Worm (Caenorhabditis elegans) whole organism, early embryonic: ENCODE data around the gene C08E3.1.

Source experiments
- B0310.2 ChIP-seq: sonication (generic microtip); optimal IDR thresholded peaks from 2 replicates; lab custom pipeline; 2016; ENCODE audit warnings: mild to moderate bottlenecking, missing genetic modification characterization, missing compliant biosample characterization
- F13C5.2 ChIP-seq: sonication (generic microtip); optimal IDR thresholded peaks from 2 replicates; lab custom pipeline; 2017; ENCODE audit warnings: mild to moderate bottlenecking, missing genetic modification characterization, inconsistent platforms, missing compliant biosample characterization
- aly-1 ChIP-seq: sonication (generic microtip); optimal IDR thresholded peaks from 2 replicates; lab custom pipeline; 2016; ENCODE audit warnings: missing genetic modification characterization, missing compliant biosample characterization
- ama-1 ChIP-seq: fragments of 150-350 bp; optimal IDR thresholded peaks from 2 replicates; lab custom pipeline; 2014
- ceh-13 ChIP-seq: fragments of 200-800 bp; sonication (Bioruptor generic); optimal IDR thresholded peaks from 2 replicates; lab custom pipeline; 2018; ENCODE audit warnings: mild to moderate bottlenecking, missing genetic modification characterization, missing compliant biosample characterization
- ceh-36 ChIP-seq: sonication (generic microtip); optimal IDR thresholded peaks from 2 replicates; lab custom pipeline; 2016; ENCODE audit warnings: missing genetic modification characterization, inconsistent platforms, missing compliant biosample characterization
- ets-7 ChIP-seq: sonication (generic microtip); optimal IDR thresholded peaks from 2 replicates; lab custom pipeline; 2016; ENCODE audit warnings: missing genotype, missing genetic modification characterization, missing compliant biosample characterization
- flt-1 ChIP-seq: fragments of 200-800 bp; sonication (Bioruptor generic); IDR thresholded peaks from 2 replicates; pipeline ENCODE4 v1.3.6; 2022; ENCODE audit warnings: missing genetic modification characterization, missing compliant biosample characterization
- hmbx-1 ChIP-seq: sonication (generic microtip); optimal IDR thresholded peaks from 2 replicates; lab custom pipeline; 2016; ENCODE audit warnings: mild to moderate bottlenecking, missing genetic modification characterization, missing compliant biosample characterization
- hmg-4 ChIP-seq: fragments of 200-800 bp; sonication (Bioruptor generic); optimal IDR thresholded peaks from 2 replicates; lab custom pipeline; 2018; ENCODE audit warnings: mild to moderate bottlenecking, missing genetic modification characterization, missing compliant biosample characterization
- hnd-1 ChIP-seq: sonication (generic microtip); optimal IDR thresholded peaks from 2 replicates; lab custom pipeline; 2016; ENCODE audit warnings: missing genetic modification characterization, missing compliant biosample characterization
- pes-1 ChIP-seq: fragments of 200-800 bp; sonication (Bioruptor generic); IDR thresholded peaks from 2 replicates; pipeline ENCODE4 v1.3.6; 2022; ENCODE audit warnings: missing genetic modification reagents, missing genetic modification characterization, missing compliant biosample characterization
- scrt-1 ChIP-seq: fragments of 200-800 bp; sonication (Bioruptor generic); IDR thresholded peaks from 2 replicates; pipeline ENCODE4 v1.3.6; 2022; ENCODE audit warnings: missing genetic modification characterization, missing compliant biosample characterization
- sea-1 ChIP-seq: fragments of 200-800 bp; sonication (Bioruptor generic); conservative IDR thresholded peaks from 2 replicates; pipeline ENCODE4 v1.3.6; 2022; ENCODE audit warnings: missing genetic modification characterization, missing compliant biosample characterization
- tbx-11 ChIP-seq: fragments of 200-800 bp; sonication (Bioruptor generic); IDR thresholded peaks from 2 replicates; pipeline ENCODE4 v1.3.6; 2022; ENCODE audit warnings: missing genetic modification characterization, missing compliant biosample characterization
- tbx-37 ChIP-seq: fragments of 200-800 bp; sonication (Bioruptor generic); conservative IDR thresholded peaks from 2 replicates; pipeline ENCODE4 v1.3.6; 2022; ENCODE audit warnings: missing genetic modification reagents, missing genetic modification characterization, missing compliant biosample characterization
- tra-4 ChIP-seq: sonication (generic microtip); optimal IDR thresholded peaks from 2 replicates; lab custom pipeline; 2017; ENCODE audit warnings: missing genetic modification characterization, missing compliant biosample characterization

Gene C08E3.1

DNA sequence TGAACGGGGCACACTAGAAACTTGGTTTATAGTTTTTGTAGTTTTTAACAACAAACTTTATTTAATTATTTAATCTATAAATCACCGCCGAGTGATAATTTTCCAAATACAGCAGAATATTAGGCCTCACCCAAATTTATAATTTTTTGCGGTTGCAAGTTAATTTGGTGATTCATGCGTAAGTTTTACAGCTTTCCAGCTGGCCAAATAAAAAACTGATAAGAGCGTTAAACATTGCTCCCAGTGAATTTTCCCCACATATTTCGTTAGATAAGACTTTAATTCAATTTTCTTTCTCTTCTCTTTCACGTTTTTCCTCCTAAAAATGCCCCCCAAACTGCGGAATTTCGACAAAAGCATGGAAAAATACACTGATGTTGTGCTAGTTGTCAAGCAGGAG is 32.1 kb upstream of the C08E3.1 start, which contains the start of gene bath-47:
TSS of gene bath-47 (plus strand) at position 305 of the 400 bp plus-strand sequence.
- TF ChIP-seq flt-1 (GFP tag; lab: Robert Waterston, UW) (no peak), sea-1 (GFP tag; lab: Robert Waterston, UW) (no peak), tbx-11 (GFP tag; lab: Robert Waterston, UW) (no peak), F13C5.2 (tag; lab: Kevin White, UChicago) (no peak), hmg-4 (GFP tag; lab: Kevin White, UChicago) (no peak), ceh-36 (no peak), scrt-1 (no peak), aly-1 (tag; lab: Kevin White, UChicago) (no peak), hmbx-1 (tag; lab: Kevin White, UChicago) (no peak), ceh-13 (GFP tag; lab: Kevin White, UChicago) (no peak), ama-1 (lab: Kevin White, UChicago) (no peak), hnd-1 (tag; lab: Kevin White, UChicago) (no peak), tbx-37 (GFP tag; lab: Robert Waterston, UW) (no peak), pes-1 (GFP tag; lab: Robert Waterston, UW) (no peak), tra-4 (tag; lab: Kevin White, UChicago) (no peak)

DNA sequence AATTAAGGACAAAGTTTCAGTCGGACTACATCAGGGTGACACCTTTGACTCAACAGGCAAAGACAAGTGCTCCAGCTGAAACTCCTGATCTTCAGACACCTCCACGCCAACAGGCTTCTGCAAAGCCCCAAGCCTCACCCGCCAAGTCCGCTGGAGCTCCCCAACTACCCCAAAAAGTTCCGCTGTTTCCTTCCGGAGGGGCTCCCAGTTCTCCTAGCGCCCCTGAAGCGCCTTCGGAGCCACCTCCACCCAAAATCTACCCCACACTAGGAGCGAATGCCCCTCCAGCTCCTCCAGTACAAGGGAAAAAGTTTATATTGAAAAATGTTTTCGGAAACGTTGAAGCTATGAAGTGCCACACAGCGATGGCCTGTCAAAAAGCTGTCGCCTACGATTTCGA is 30.5 kb upstream of the C08E3.1 start:
- TF ChIP-seq flt-1 (GFP tag; lab: Robert Waterston, UW), result no peak
- no peak for TF ChIP-seq B0310.2 (tag; lab: Kevin White, UChicago)
- no peak for TF ChIP-seq scrt-1
- no peak for TF ChIP-seq tra-4 (tag; lab: Kevin White, UChicago)
- no peak for TF ChIP-seq F13C5.2 (tag; lab: Kevin White, UChicago)
- TF ChIP-seq hnd-1 (tag; lab: Kevin White, UChicago), result no peak
- no peak for TF ChIP-seq tbx-37 (GFP tag; lab: Robert Waterston, UW)
- no peak for TF ChIP-seq ceh-36
- TF ChIP-seq pes-1 (GFP tag; lab: Robert Waterston, UW), result no peak
- no peak for TF ChIP-seq ceh-13 (GFP tag; lab: Kevin White, UChicago)

DNA sequence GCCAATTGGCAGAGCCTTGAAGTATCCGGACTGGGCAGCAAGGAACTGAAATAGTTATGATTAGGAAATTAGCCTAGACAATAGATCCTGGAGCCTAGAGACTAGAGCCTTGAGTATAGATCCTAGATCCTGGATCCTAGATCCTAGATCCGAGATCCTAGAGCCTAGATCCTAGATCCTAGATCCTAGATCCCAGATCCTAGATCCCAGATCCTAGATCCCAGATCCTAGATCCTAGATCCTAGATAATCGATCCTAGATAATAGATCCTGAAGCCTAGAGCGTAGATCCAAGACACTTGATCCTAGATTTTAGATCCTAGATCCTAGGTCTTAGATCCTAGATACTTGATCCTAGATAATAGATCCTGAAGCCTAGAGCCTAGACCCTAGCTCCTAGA is 28.6 kb upstream of the C08E3.1 start:
- TF ChIP-seq scrt-1 (no peak), ets-7 (tag; lab: Kevin White, UChicago) (no peak), ceh-36 (no peak), F13C5.2 (tag; lab: Kevin White, UChicago) (no peak), tbx-11 (GFP tag; lab: Robert Waterston, UW) (no peak), pes-1 (GFP tag; lab: Robert Waterston, UW) (no peak), flt-1 (GFP tag; lab: Robert Waterston, UW) (no peak), tbx-37 (GFP tag; lab: Robert Waterston, UW) (no peak), hnd-1 (tag; lab: Kevin White, UChicago) (no peak), hmbx-1 (tag; lab: Kevin White, UChicago) (no peak), hmg-4 (GFP tag; lab: Kevin White, UChicago) (no peak), sea-1 (GFP tag; lab: Robert Waterston, UW) (no peak), ceh-13 (GFP tag; lab: Kevin White, UChicago) (no peak), B0310.2 (tag; lab: Kevin White, UChicago) (no peak), ama-1 (lab: Kevin White, UChicago) (no peak), aly-1 (tag; lab: Kevin White, UChicago) (no peak), tra-4 (tag; lab: Kevin White, UChicago) (no peak)

DNA sequence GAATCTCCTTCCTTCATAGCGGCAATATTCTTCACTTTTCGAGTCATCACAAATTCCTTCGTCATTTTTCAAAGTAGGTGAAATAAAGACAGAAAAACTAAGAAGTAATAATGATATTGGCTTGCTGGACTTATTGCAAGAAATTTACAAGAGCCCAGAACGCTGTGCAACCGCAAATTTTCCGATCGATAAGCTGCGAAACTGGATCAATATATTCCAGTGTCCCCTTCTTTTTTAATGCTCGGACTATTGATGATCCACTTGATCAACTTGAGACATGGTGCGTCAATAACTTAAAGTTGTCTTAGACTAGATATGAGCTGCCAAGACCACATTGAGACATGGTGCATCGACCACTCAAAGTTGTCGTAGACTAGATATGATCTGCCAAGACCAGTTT is 27.5 kb upstream of the C08E3.1 start, which contains the start of gene bath-33:
TSS of gene bath-33 (minus strand) at position 101 of the 400 bp plus-strand sequence.
- TF ChIP-seq ceh-13 (GFP tag; lab: Kevin White, UChicago) (no peak), ets-7 (tag; lab: Kevin White, UChicago) (no peak), pes-1 (GFP tag; lab: Robert Waterston, UW) (no peak), flt-1 (GFP tag; lab: Robert Waterston, UW) (no peak), B0310.2 (tag; lab: Kevin White, UChicago) (no peak), ceh-36 (no peak), F13C5.2 (tag; lab: Kevin White, UChicago) (no peak), tbx-11 (GFP tag; lab: Robert Waterston, UW) (no peak), hmg-4 (GFP tag; lab: Kevin White, UChicago) (no peak), tbx-37 (GFP tag; lab: Robert Waterston, UW) (no peak), hnd-1 (tag; lab: Kevin White, UChicago) (no peak)

DNA sequence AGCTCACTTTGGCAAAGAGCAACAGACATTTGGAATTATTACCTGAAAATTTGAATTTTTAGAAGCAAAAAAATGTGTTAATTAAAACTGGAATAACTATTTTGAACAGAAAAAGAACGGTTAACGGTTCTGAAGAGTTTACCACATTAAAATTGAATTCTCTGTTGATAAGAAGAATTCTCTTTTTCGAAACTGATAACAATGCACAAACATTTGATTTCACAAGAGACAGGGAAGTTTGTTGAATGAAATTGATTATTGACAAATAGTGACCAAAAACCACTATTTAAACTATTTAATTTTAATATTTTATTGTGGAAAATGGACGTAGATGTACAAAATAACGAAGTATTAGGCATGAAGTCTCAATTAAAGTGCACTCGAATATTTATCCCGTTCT is 26.0 kb upstream of the C08E3.1 start:
- TF ChIP-seq hmg-4 (GFP tag; lab: Kevin White, UChicago) (no peak), ets-7 (tag; lab: Kevin White, UChicago) (no peak), aly-1 (tag; lab: Kevin White, UChicago) (no peak), tbx-37 (GFP tag; lab: Robert Waterston, UW) (no peak), tbx-11 (GFP tag; lab: Robert Waterston, UW) (no peak), F13C5.2 (tag; lab: Kevin White, UChicago) (no peak)

DNA sequence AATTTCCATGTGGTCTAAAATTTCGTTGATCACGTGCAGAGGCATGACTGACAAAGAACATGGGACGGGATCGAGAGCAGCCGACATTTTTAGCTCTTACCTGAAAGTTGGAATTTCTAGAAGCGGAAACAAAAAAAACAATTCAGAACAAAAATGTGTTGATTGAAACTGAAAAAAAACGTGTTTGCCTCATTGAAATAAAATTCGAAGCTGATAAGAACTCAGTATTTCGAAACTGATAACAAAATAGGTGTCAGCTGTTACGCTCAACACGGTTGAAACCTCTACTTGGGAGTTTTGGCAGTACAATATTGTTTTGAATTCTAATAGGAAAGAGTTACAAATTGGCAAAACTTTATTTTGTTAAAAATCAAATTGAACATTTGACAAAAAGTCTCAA is 24.7 kb upstream of the C08E3.1 start:
- no peak for TF ChIP-seq hmg-4 (GFP tag; lab: Kevin White, UChicago)
- no peak for TF ChIP-seq ama-1 (lab: Kevin White, UChicago)
- TF ChIP-seq tra-4 (tag; lab: Kevin White, UChicago), result no peak
- TF ChIP-seq aly-1 (tag; lab: Kevin White, UChicago), result no peak
- no peak for TF ChIP-seq B0310.2 (tag; lab: Kevin White, UChicago)
- no peak for TF ChIP-seq flt-1 (GFP tag; lab: Robert Waterston, UW)
- no peak for TF ChIP-seq ets-7 (tag; lab: Kevin White, UChicago)
- TF ChIP-seq pes-1 (GFP tag; lab: Robert Waterston, UW), result no peak
- no peak for TF ChIP-seq F13C5.2 (tag; lab: Kevin White, UChicago)
- no peak for TF ChIP-seq hnd-1 (tag; lab: Kevin White, UChicago)
- TF ChIP-seq tbx-37 (GFP tag; lab: Robert Waterston, UW), result no peak

DNA sequence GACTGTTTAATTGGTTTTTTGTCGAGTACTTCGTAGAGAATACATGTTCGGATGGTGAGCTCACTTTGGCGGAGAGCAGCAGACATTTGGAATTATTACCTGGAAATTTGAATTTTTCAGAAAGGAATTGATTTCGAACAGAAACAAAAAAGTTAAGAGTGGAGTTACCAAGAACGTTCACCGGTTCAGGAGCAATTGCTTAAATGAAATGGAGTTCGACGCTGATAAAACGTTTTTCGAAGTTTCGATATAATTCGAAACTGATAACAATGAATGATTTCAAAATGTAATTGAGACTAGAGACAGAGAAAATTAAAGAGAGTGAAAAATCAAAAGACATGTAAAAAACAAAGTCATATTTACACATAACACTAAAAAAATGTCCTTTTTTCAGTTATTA is 23.0 kb upstream of the C08E3.1 start, which contains the start of gene fbxa-163:
TSS of gene fbxa-163 (minus strand) at position 101 of the 400 bp plus-strand sequence.
- TF ChIP-seq tra-4 (tag; lab: Kevin White, UChicago) (no peak), B0310.2 (tag; lab: Kevin White, UChicago) (no peak), ama-1 (lab: Kevin White, UChicago) (no peak)
